Fruit fly (Drosophila melanogaster): ENCODE results near the gene ATP6AP2.

DNA sequence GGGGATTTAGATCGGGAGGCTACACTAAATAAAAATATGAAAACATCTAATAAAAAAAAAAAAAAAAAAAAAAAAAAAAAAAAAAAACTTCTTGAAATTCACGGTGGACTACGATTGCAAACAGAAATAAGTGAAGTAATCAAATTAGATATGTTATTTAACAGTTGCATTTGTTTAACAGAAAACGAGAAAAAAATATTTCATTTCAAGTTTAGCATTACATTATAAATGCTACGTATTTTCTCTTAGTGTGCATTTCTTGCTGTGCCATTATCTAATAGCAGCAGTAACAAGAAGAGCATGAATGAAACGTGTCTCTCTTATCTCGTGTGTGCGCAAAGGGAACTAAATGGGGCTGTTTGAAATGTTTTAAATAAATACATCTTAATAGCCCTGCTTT lies 35.6 kb upstream of the ATP6AP2 start:
- no peak for TF ChIP-seq Dif (GFP tag; optimal IDR thresholded peaks at IDR 0.05; ENCODE audit: partially characterized antibody)
- TF ChIP-seq dmrt93B (GFP tag; optimal IDR thresholded peaks at IDR 0.05) = no peak
- TF ChIP-seq N (GFP tag; optimal IDR thresholded peaks at IDR 0.05) = no peak
- TF ChIP-seq usp (GFP tag; optimal IDR thresholded peaks at IDR 0.05) = no peak
- TF ChIP-seq OdsH (GFP tag; optimal IDR thresholded peaks at IDR 0.05) = peak; percentile 8
- TF ChIP-seq h (GFP tag; optimal IDR thresholded peaks at IDR 0.05) = peak; percentile 17
- no peak for TF ChIP-seq fru (GFP tag; optimal IDR thresholded peaks at IDR 0.05)
- peak; percentile 5 for TF ChIP-seq psq (GFP tag; optimal IDR thresholded peaks at IDR 0.05)
- TF ChIP-seq sage (GFP tag; optimal IDR thresholded peaks at IDR 0.05) = no peak
- no peak for TF ChIP-seq jim (GFP tag; optimal IDR thresholded peaks at IDR 0.05)
- TF ChIP-seq Mio (GFP tag; optimal IDR thresholded peaks at IDR 0.05) = no peak
- no peak for TF ChIP-seq GATAd (GFP tag; optimal IDR thresholded peaks at IDR 0.05)

Data from whole organism, wandering third instar larva.